Worm (Caenorhabditis elegans) whole organism, L4/young adult: Measurements from ENCODE around the gene H41C03.3.

Experiments used
- W03F9.2 ChIP-seq: fragments of 150-350 bp; optimal IDR thresholded peaks from 2 replicates; lab custom pipeline; 2014; ENCODE audit warnings: missing biosample characterization, missing genetic modification characterization
- dao-5 ChIP-seq: sonication (generic microtip); optimal IDR thresholded peaks from 2 replicates; lab custom pipeline; 2016; ENCODE audit warnings: missing genotype, missing genetic modification characterization, moderate library complexity, missing compliant biosample characterization

- TF ChIP-seq W03F9.2 (tag; lab: Kevin White, UChicago) (no peak), dao-5 (tag; lab: Kevin White, UChicago) (no peak)
Observed at ce11 chrII:5805303-5805702, 40.3 kb upstream of the H41C03.3 start, which contains the start of gene K05F1.10.
